Fruit fly (Drosophila melanogaster) S2 (cell line): Measurements from ENCODE around the gene Sys1.

Experiments used
- CG8478 ChIP-seq: fragments of >200 bp; optimal IDR thresholded peaks from 2 replicates; lab custom pipeline; 2018
- CTCF ChIP-seq, 2 experiments: fragments of >200 bp; optimal IDR thresholded peaks; 2 replicates each; lab custom pipeline; 2018

Gene Sys1

DNA sequence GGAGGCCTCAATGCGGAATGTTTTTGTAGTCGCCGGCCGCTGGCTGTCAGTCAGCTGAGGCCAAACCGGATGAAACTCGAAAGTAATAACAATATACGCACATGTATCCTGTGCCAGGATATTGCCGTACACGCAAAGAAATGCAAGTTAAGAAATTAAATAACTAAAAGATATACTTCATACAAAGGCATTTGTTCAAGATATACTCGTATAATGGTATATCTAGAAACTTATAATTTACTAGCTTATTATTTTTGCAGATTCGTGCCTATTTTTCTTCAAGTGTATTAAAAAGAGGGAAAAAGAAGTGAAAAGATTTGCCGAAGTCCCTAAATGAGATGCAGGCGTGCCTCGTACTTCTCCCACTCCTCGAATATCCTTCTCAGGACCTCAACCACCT is 30.7 kb downstream of the Sys1 start:
- TF ChIP-seq CTCF (optimal IDR thresholded peaks at IDR 0.05; lab: Kevin White, UChicago) (no peak), CG8478 (lab: Kevin White, UChicago) (no peak)

DNA sequence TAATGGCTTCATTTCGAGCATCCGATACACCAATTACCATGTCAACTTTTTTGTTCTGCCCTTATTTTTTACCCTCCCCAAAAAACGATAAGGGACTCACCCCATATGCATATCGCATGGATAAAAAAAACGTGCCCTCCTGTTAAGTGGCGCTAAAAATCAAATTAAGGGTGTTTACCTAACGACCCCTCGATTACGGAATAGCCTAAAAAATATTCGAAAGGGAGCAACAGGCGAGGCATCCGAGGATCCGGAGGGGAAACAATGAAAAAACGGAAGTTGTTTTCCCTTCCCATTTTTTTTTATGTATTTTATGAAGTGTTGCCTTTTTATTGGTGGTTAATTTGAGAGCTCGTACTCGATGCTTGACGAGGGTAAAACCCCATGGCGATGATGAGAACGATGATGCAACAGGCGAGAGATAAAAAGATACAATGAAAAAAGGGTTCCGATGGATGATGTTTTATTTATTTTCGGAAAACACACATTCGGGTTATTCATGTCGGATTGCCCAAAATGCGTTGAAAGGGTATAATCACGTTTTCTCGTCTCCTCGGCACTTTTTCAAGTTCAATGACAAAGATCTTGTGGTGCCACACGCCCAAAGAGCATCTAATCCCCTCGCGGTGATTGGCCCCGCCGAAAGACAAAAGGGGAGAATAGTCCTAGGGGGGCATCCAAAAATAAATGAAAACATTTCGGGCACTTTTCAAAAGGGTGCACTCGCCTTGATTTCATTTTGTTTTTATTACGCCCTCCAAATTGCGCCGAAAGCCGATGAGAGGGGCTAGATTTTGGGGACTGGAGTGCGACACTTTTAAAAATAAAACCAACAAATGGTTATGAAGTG is 31.9 kb downstream of the Sys1 start, which contains the start of gene CG44227:
Gene CG44227 (minus strand): TSS at position 849 of the 850 bp plus-strand sequence.
- TF ChIP-seq CTCF (optimal IDR thresholded peaks at IDR 0.05; lab: Kevin White, UChicago) (no peak), CG8478 (lab: Kevin White, UChicago) (no peak)

DNA sequence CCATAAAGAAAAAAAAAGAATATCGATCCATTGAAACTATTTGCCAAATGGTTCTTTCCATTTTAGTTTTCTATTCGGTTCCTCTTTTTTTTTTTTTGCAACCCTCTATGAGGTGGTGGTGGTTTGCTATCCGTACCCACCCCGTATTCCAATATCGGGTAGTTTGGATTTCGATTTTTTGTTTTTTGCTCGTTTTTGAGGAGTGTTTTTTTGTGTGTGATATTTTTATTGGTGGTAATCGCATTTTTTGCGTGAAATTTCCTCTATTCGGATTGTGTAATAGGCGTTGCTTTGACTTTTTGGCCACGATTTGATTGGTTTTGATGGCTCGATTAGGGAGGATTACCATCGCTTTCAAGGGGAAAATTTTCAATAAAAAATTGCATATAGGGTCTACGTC is 33.8 kb downstream of the Sys1 start:
- no peak for TF ChIP-seq CG8478 (lab: Kevin White, UChicago)
- no peak for TF ChIP-seq CTCF (optimal IDR thresholded peaks at IDR 0.05; lab: Kevin White, UChicago)

DNA sequence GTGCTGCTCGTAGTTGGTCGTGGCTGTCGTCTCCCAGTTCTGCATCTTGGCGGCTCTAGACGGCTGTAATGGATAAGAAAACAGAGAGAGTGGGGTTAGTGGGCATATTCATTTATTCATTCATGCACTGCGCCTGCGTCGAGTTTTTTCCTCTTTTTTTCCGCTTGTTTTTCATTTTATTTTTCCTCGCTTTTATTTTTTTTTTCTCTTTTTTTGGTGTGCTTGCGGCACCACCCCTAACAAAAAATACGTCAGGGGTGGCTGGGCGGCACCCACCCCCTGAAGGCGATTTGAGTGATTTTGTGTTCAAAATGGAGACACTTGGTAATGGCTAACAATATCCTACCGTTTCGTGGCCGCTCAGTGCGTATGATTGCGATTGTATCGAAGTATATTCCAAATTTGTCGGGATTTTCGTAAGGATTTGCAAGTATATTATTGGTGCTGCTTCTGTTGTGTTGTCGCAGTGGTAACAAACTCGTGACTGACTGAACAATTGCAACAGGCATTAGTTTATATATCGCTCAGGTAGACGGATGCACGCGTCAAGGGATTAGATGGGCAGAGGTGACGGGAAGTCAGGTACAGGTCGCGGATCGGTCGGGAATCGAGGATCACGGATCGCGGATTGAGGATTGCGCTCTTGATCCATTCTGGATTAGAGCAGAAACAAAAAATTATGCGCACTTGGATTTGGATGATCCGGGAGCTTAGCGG is 41.6 kb downstream of the Sys1 start:
- TF ChIP-seq CTCF (optimal IDR thresholded peaks at IDR 0.05; lab: Kevin White, UChicago): no peak
- no peak for TF ChIP-seq CG8478 (lab: Kevin White, UChicago)

DNA sequence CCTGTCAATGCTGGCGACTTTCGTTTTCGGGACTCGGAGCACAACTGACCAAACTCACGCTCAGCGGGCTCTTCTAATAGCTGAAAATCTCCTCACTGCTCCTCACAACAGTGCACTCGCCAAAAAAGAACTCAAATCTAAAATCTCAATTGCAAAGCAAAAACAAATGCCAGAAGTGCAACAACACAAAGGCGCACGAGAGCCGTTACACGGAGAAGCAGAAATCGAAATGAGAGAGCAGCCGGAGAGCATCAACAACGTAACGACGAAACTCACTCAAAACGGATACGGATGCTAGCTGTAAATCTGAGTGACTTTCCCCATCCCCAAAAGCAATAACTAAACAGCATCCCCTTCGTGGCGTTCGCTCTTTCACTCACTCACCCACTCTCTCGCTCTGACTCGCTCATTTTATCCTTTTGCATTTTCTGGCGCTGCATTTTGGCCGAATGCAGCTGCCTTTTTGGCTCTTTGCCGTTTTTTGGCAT is 45.2 kb downstream of the Sys1 start, which contains the start of gene hb:
Gene hb (minus strand): TSS at position 51 of the 488 bp plus-strand sequence.
- TF ChIP-seq CTCF (optimal IDR thresholded peaks at IDR 0.05; lab: Kevin White, UChicago) (no peak), CG8478 (lab: Kevin White, UChicago) (no peak)

DNA sequence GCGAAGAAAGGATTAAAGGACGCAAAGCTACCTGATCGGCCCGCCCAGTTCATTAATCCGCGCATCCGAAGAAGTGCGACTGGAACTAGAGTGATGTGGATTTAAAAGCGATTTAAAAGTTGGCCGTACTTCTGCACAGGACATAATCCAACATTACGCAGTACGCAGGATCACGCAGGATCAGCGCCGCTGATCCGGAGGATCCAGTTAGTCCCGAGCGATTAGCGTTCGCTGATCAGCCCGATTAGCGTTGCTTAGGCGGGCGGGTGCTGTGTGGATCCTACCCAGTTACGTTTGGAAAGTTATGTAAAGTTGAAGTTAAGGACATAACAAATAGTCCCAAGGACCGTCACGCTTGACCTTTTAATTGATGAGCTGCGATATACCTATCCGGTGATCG is 46.6 kb downstream of the Sys1 start:
- TF ChIP-seq CG8478 (lab: Kevin White, UChicago): no peak
- TF ChIP-seq CTCF (optimal IDR thresholded peaks at IDR 0.05; lab: Kevin White, UChicago): no peak

DNA sequence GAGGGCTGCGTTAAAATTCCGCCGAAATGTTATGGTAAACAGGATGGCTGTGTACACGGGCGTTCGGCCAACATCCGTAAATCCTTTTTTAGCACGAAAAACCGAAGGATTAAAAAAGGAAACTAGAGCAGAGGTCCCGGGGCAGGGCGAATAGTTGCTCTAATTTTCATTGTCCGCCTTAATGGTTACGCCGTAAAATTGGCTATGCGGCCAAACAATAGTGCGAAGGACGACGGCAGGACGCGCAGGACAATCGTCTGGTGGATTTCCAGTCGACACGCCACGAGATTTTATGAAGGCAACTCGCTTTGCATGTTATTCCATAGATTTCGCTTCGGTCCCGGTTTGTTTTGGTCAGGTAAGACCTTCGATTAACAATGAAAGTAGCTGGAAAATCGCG is 48.0 kb downstream of the Sys1 start:
- TF ChIP-seq CG8478 (lab: Kevin White, UChicago) (no peak), CTCF (optimal IDR thresholded peaks at IDR 0.05; lab: Kevin White, UChicago) (no peak)

DNA sequence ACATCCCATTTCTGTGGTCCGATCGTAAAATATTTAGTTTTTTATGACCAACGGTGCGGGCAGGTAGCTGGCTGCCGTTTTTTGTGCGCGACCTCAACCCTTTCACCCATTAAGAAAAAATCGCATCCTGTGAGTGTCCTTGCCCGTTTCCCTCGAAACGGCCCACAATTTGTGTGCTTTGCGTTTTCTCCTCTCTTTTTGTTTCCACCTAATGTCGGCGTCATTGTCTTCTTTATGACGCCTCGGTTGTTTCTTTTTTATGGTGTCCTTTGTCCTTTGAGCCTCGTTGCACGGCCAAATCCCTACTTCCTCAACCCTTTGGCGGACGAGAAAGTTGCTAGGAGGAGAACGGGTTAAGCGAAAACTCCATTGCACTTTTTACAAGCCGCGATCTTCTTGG is 48.6 kb downstream of the Sys1 start:
- TF ChIP-seq CTCF (optimal IDR thresholded peaks at IDR 0.05; lab: Kevin White, UChicago) (no peak), CG8478 (lab: Kevin White, UChicago) (no peak)
